Worm (Caenorhabditis elegans): ENCODE measurements around the gene C29H12.2.

ce11 chrII:6169156-6169555, 45.5 kb downstream of the C29H12.2 start, which contains the start of gene hst-3.1:
- TF ChIP-seq med-1 (GFP tag; optimal IDR thresholded peaks at IDR 0.05; ENCODE audit: insufficient read depth) = no peak
- TF ChIP-seq tab-1 (GFP tag; IDR thresholded peaks at IDR 0.05) = no peak
- no peak for TF ChIP-seq flt-1 (GFP tag; IDR thresholded peaks at IDR 0.05)
- no peak for TF ChIP-seq ztf-29 (GFP tag; IDR thresholded peaks at IDR 0.05)
- TF ChIP-seq klf-2 (GFP tag; conservative IDR thresholded peaks at IDR 0.05) = no peak

Measured in whole organism, midembryonic.